Fruit fly (Drosophila melanogaster) whole organism, embryonic: Measurements from ENCODE around the gene Ask1.

ENCODE experiments used
- Atf3 ChIP-seq: fragments of 200-800 bp; sonication (Bioruptor generic); optimal IDR thresholded peaks from 3 replicates; lab custom pipeline; 2016; ENCODE audit warnings: missing biosample characterization, missing genetic modification characterization
- CG10654 ChIP-seq: fragments of 200-800 bp; sonication (Bioruptor generic); optimal IDR thresholded peaks from 2 replicates; lab custom pipeline; 2016; ENCODE audit warnings: missing biosample characterization, missing genetic modification characterization
- CG11247 ChIP-seq: fragments of 200-800 bp; sonication (Bioruptor generic); IDR thresholded peaks from 2 replicates; pipeline ENCODE4 v1.3.6; 2022; ENCODE audit warnings: missing biosample characterization, missing genetic modification characterization
- CG11398 ChIP-seq: fragments of 200-800 bp; sonication (Bioruptor generic); optimal IDR thresholded peaks from 2 replicates; lab custom pipeline; 2016; ENCODE audit warnings: missing biosample characterization, missing genetic modification characterization
- CG12071 ChIP-seq: fragments of 200-800 bp; sonication (Bioruptor generic); optimal IDR thresholded peaks from 3 replicates; lab custom pipeline; 2018; ENCODE audit warnings: missing biosample characterization, mild to moderate bottlenecking, missing genetic modification characterization
- CG12391 ChIP-seq: fragments of 200-800 bp; sonication (Bioruptor generic); optimal IDR thresholded peaks from 3 replicates; lab custom pipeline; 2018; ENCODE audit warnings: missing biosample characterization, mild to moderate bottlenecking, missing genetic modification characterization, moderate library complexity
- CG14441 ChIP-seq: fragments of 200-800 bp; sonication (Bioruptor generic); IDR thresholded peaks from 2 replicates; pipeline ENCODE4 v1.3.6; 2022; ENCODE audit warnings: missing biosample characterization, missing genetic modification characterization
- CG17361 ChIP-seq: fragments of 200-800 bp; sonication (Bioruptor generic); IDR thresholded peaks from 3 replicates; pipeline ENCODE4 v1.3.6; 2022; ENCODE audit warnings: missing biosample characterization, missing genetic modification characterization
- CG2116 ChIP-seq: fragments of 200-800 bp; sonication (Bioruptor generic); optimal IDR thresholded peaks from 3 replicates; lab custom pipeline; 2018; ENCODE audit warnings: missing biosample characterization, mild to moderate bottlenecking, missing genetic modification characterization
- CG31365 ChIP-seq: fragments of 200-800 bp; sonication (Bioruptor generic); optimal IDR thresholded peaks from 2 replicates; lab custom pipeline; 2018; ENCODE audit warnings: missing biosample characterization, mild to moderate bottlenecking, missing genetic modification characterization
- CG31441 ChIP-seq: fragments of 200-800 bp; sonication (Bioruptor generic); IDR thresholded peaks from 2 replicates; pipeline ENCODE4 v1.3.6; 2022; ENCODE audit warnings: missing biosample characterization, missing genetic modification characterization
- CG32532 ChIP-seq: fragments of 200-800 bp; sonication (Bioruptor generic); IDR thresholded peaks from 2 replicates; pipeline ENCODE4 v1.3.6; 2022; ENCODE audit warnings: missing biosample characterization, missing genetic modification characterization
- CG3995 ChIP-seq: fragments of 200-800 bp; sonication (Bioruptor generic); optimal IDR thresholded peaks from 3 replicates; lab custom pipeline; 2016; ENCODE audit warnings: missing biosample characterization, missing genetic modification characterization
- CG5245 ChIP-seq: fragments of 200-800 bp; sonication (Bioruptor generic); optimal IDR thresholded peaks from 3 replicates; lab custom pipeline; 2016; ENCODE audit warnings: missing biosample characterization, missing genetic modification characterization
- CG6272 ChIP-seq: fragments of 200-800 bp; sonication (Bioruptor generic); IDR thresholded peaks from 2 replicates; pipeline ENCODE4 v1.3.6; 2022; ENCODE audit warnings: missing biosample characterization, missing genetic modification characterization
- CG9932 ChIP-seq: fragments of 200-800 bp; sonication (Bioruptor generic); IDR thresholded peaks from 2 replicates; pipeline ENCODE4 v1.3.6; 2022; ENCODE audit warnings: missing biosample characterization, missing genetic modification characterization
- D ChIP-seq, 2 experiments: fragments of 200-800 bp in 1 of 2; fragments of >200 bp in 1 of 2; sonication (Bioruptor generic) in 1 of 2; optimal IDR thresholded peaks; 2 replicates in 1 of 2; 3 replicates in 1 of 2; lab custom pipeline; 2017; ENCODE audit warnings: mild to moderate bottlenecking in 1 of 2, missing biosample characterization in 1 of 2, missing genetic modification characterization in 1 of 2, missing genetic modification reagents in 1 of 2
- ERR ChIP-seq: fragments of 200-800 bp; sonication (Bioruptor generic); optimal IDR thresholded peaks from 2 replicates; lab custom pipeline; 2016; ENCODE audit warnings: missing biosample characterization, missing genetic modification characterization
- Fer3 ChIP-seq: fragments of 200-800 bp; sonication (Bioruptor generic); optimal IDR thresholded peaks from 2 replicates; lab custom pipeline; 2018; ENCODE audit warnings: missing biosample characterization, mild to moderate bottlenecking, missing genetic modification characterization, moderate library complexity
- H2.0 ChIP-seq: fragments of 200-800 bp; sonication (Bioruptor generic); IDR thresholded peaks from 2 replicates; pipeline ENCODE4 v1.3.6; 2022; ENCODE audit warnings: missing biosample characterization, missing genetic modification characterization
- HmgZ ChIP-seq: fragments of 200-800 bp; sonication (Bioruptor generic); optimal IDR thresholded peaks from 2 replicates; lab custom pipeline; 2018; ENCODE audit warnings: missing biosample characterization, mild to moderate bottlenecking, missing genetic modification characterization
- Hr39 ChIP-seq: fragments of >200 bp; optimal IDR thresholded peaks from 2 replicates; lab custom pipeline; 2017
- Hr51 ChIP-seq, 2 experiments: fragments of 200-800 bp; sonication (Bioruptor generic); optimal IDR thresholded peaks; 2 replicates in 1 of 2; 3 replicates in 1 of 2; lab custom pipeline; 2016 to 2018; ENCODE audit warnings: missing biosample characterization in 2 of 2, missing genetic modification characterization in 2 of 2, mild to moderate bottlenecking in 1 of 2, moderate library complexity in 1 of 2
- Hr78 ChIP-seq, 2 experiments: fragments of 200-800 bp in 1 of 2; fragments of >200 bp in 1 of 2; sonication (Bioruptor generic) in 1 of 2; optimal IDR thresholded peaks; 2 replicates each; lab custom pipeline; 2017 to 2019; ENCODE audit warnings: missing biosample characterization in 2 of 2, missing genetic modification characterization in 2 of 2, mild to moderate bottlenecking in 1 of 2, moderate library complexity in 1 of 2
- Max ChIP-seq: fragments of 200-800 bp; sonication (Bioruptor generic); optimal IDR thresholded peaks from 2 replicates; lab custom pipeline; 2016; ENCODE audit warnings: missing biosample characterization, mild to moderate bottlenecking, missing genetic modification characterization
- Myb ChIP-seq: fragments of 200-800 bp; sonication (Bioruptor generic); optimal IDR thresholded peaks from 2 replicates; lab custom pipeline; 2016; ENCODE audit warnings: missing biosample characterization, missing genetic modification characterization
- Nf-YC ChIP-seq: fragments of 200-800 bp; optimal IDR thresholded peaks from 3 replicates; lab custom pipeline; 2019; ENCODE audit warnings: missing biosample characterization, mild to moderate bottlenecking, missing genetic modification characterization, moderate library complexity
- Opbp ChIP-seq: fragments of 200-800 bp; sonication (Bioruptor generic); IDR thresholded peaks from 3 replicates; pipeline ENCODE4 v1.3.6; 2022; ENCODE audit warnings: missing biosample characterization, missing genetic modification characterization; ENCODE audit not compliant: partially characterized antibody
- Ptx1 ChIP-seq: fragments of 200-800 bp; sonication (Bioruptor generic); IDR thresholded peaks from 2 replicates; pipeline ENCODE4 v1.3.6; 2022; ENCODE audit warnings: missing biosample characterization, missing genetic modification characterization
- Rx ChIP-seq: fragments of 200-800 bp; sonication (Bioruptor generic); IDR thresholded peaks from 2 replicates; pipeline ENCODE4 v1.3.6; 2022; ENCODE audit warnings: missing biosample characterization, missing genetic modification characterization
- Side ChIP-seq: fragments of 200-800 bp; sonication (Bioruptor generic); optimal IDR thresholded peaks from 2 replicates; lab custom pipeline; 2016; ENCODE audit warnings: missing biosample characterization, missing genetic modification characterization
- Sin3A ChIP-seq: fragments of >200 bp; optimal IDR thresholded peaks from 2 replicates; lab custom pipeline; 2018
- Stat92E ChIP-seq, 3 experiments: fragments of >200 bp in 2 of 3; fragments of 200-800 bp in 1 of 3; sonication (Bioruptor generic) in 1 of 3; optimal IDR thresholded peaks; 2 replicates each; lab custom pipeline; 2017 to 2019; ENCODE audit warnings: missing biosample characterization in 3 of 3, missing genetic modification characterization in 3 of 3, mild to moderate bottlenecking in 1 of 3, moderate library complexity in 1 of 3
- bbx ChIP-seq: fragments of 200-800 bp; sonication (Bioruptor generic); IDR thresholded peaks from 2 replicates; pipeline ENCODE4 v1.3.6; 2022; ENCODE audit warnings: missing biosample characterization, missing genetic modification characterization; ENCODE audit not compliant: partially characterized antibody
- br ChIP-seq: fragments of >200 bp; optimal IDR thresholded peaks from 2 replicates; lab custom pipeline; 2017
- btn ChIP-seq: fragments of 200-800 bp; sonication (Bioruptor generic); optimal IDR thresholded peaks from 2 replicates; lab custom pipeline; 2016; ENCODE audit warnings: missing biosample characterization, missing genetic modification characterization
- cad ChIP-seq: fragments of >200 bp; optimal IDR thresholded peaks from 2 replicates; lab custom pipeline; 2017; ENCODE audit warnings: missing biosample characterization, missing genetic modification characterization
- gem ChIP-seq: fragments of 200-800 bp; sonication (Bioruptor generic); optimal IDR thresholded peaks from 2 replicates; lab custom pipeline; 2019; ENCODE audit warnings: missing biosample characterization, mild to moderate bottlenecking, missing genetic modification characterization, moderate library complexity
- her ChIP-seq: fragments of 200-800 bp; sonication (Bioruptor generic); optimal IDR thresholded peaks from 2 replicates; lab custom pipeline; 2016; ENCODE audit warnings: missing biosample characterization, missing genetic modification characterization
- oc ChIP-seq: fragments of 200-800 bp; sonication (Bioruptor generic); optimal IDR thresholded peaks from 2 replicates; lab custom pipeline; 2018; ENCODE audit warnings: missing biosample characterization, mild to moderate bottlenecking, missing genetic modification characterization, moderate library complexity
- odd ChIP-seq: fragments of 200-800 bp; sonication (Bioruptor generic); optimal IDR thresholded peaks from 2 replicates; lab custom pipeline; 2017; ENCODE audit warnings: missing biosample characterization, mild to moderate bottlenecking, missing genetic modification characterization
- org-1 ChIP-seq: fragments of 200-800 bp; sonication (Bioruptor generic); optimal IDR thresholded peaks from 2 replicates; lab custom pipeline; 2017; ENCODE audit warnings: missing biosample characterization, missing genetic modification characterization
- pita ChIP-seq: fragments of 200-800 bp; sonication (Bioruptor generic); optimal IDR thresholded peaks from 2 replicates; lab custom pipeline; 2017; ENCODE audit warnings: missing biosample characterization, mild to moderate bottlenecking, missing genetic modification characterization
- psq ChIP-seq: fragments of 200-800 bp; sonication (Bioruptor generic); optimal IDR thresholded peaks from 2 replicates; lab custom pipeline; 2017; ENCODE audit warnings: missing biosample characterization, missing genetic modification characterization
- sens-2 ChIP-seq: fragments of 200-800 bp; sonication (Bioruptor generic); IDR thresholded peaks from 2 replicates; pipeline ENCODE4 v1.3.6; 2022; ENCODE audit warnings: missing biosample characterization, missing genetic modification characterization
- tgo ChIP-seq: fragments of 200-800 bp; sonication (Bioruptor generic); IDR thresholded peaks from 3 replicates; pipeline ENCODE4 v1.3.6; 2022; ENCODE audit warnings: missing biosample characterization, missing genetic modification characterization
- unpg ChIP-seq: fragments of 200-800 bp; sonication (Bioruptor generic); optimal IDR thresholded peaks from 3 replicates; lab custom pipeline; 2018; ENCODE audit warnings: missing biosample characterization, mild to moderate bottlenecking, missing genetic modification characterization, moderate library complexity
- usp ChIP-seq: fragments of >200 bp; optimal IDR thresholded peaks from 2 replicates; lab custom pipeline; 2017; ENCODE audit warnings: missing biosample characterization, missing genetic modification characterization
- wdn ChIP-seq: fragments of 200-800 bp; sonication (Bioruptor generic); IDR thresholded peaks from 2 replicates; pipeline ENCODE4 v1.3.6; 2022; ENCODE audit warnings: missing biosample characterization, missing genetic modification characterization
- zen ChIP-seq: fragments of 200-800 bp; sonication (Bioruptor generic); optimal IDR thresholded peaks from 3 replicates; lab custom pipeline; 2018; ENCODE audit warnings: missing biosample characterization, mild to moderate bottlenecking, missing genetic modification characterization, moderate library complexity

Ask1 gene

DNA sequence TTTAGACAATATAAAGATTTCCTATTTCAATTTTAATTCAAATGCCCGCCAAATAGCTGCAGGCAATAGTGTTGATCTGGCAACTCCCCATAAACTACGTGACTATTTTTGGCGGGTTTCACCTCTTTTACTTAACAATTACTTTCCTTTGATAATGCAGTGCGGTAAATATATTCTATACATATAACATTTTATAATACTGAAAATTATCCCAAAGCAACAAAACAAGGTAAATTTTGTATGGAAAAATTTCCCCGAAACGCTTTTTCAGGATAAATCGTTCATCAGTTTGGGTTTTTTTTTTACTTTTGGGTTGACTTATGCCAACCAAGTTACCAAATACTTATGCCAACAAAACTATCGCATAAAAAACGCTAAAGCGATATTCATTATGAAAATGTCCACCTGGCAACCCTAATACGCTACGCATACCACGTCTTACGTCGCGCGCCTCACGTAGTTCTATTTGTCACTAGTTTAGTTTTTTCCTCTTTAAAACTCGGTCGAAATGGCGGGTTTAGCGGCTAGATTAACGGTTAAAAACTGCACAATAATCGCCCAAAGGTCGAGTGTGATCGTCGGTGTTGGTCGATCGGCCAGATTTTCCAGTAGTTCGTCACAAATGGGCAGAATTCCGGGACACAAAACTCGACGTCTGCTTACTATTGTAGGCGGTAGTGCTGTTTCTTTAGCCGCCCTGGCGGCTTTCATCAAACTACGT, 32.5 kb upstream of the Ask1 start, which contains the start of gene MICU3 (continued):
- peak; percentile 52 for TF ChIP-seq Atf3
- peak; percentile 42; the same call in 1 of the 2 replicates for TF ChIP-seq bbx (GFP tag; lab: Robert Waterston, UW)
- no peak for TF ChIP-seq usp (GFP tag; lab: Kevin White, UChicago)
- peak; percentile 53; the same call in 2 of the 3 replicates for TF ChIP-seq tgo
- TF ChIP-seq CG32532 (GFP tag; lab: Robert Waterston, UW) = peak; percentile 73
- TF ChIP-seq Hr78 (GFP tag; optimal IDR thresholded peaks at IDR 0.05; lab: Kevin White, UChicago) = no peak
- peak; percentile 58 for TF ChIP-seq zen (tag; lab: Kevin White, UChicago)
- TF ChIP-seq psq = peak; percentile 9
- TF ChIP-seq CG11398 (GFP tag; lab: Kevin White, UChicago) = no peak
- peak; percentile 87 for TF ChIP-seq CG3995 (GFP tag; lab: Kevin White, UChicago)
- TF ChIP-seq D (optimal IDR thresholded peaks at IDR 0.05; lab: Kevin White, UChicago) = no peak
- peak; percentile 13 for TF ChIP-seq D (GFP tag; optimal IDR thresholded peaks at IDR 0.05; lab: Kevin White, UChicago)
- TF ChIP-seq her = peak; percentile 9
- TF ChIP-seq CG6272 (GFP tag; lab: Robert Waterston, UW) = peak; percentile 47
- no peak for TF ChIP-seq btn (GFP tag; lab: Kevin White, UChicago)
- TF ChIP-seq CG14441 = peak; percentile 65
- no peak for TF ChIP-seq CG31365 (tag; lab: Kevin White, UChicago)
- TF ChIP-seq Opbp (GFP tag; lab: Robert Waterston, UW) = peak; percentile 56; the same call in 1 of the 3 replicates
- peak; percentile 10 for TF ChIP-seq Side
- TF ChIP-seq CG17361 (GFP tag; lab: Robert Waterston, UW) = peak; percentile 73; the same call in 2 of the 3 replicates
- TF ChIP-seq Max (GFP tag; lab: Kevin White, UChicago) = peak; percentile 41
- TF ChIP-seq Ptx1 (GFP tag; lab: Robert Waterston, UW) = peak; percentile 66
- no peak for TF ChIP-seq org-1 (GFP tag; lab: Kevin White, UChicago)
- peak; percentile 44; the same call in 1 of the 2 replicates for TF ChIP-seq CG11247 (GFP tag; lab: Robert Waterston, UW)
- peak; percentile 54 for TF ChIP-seq CG5245 (GFP tag; lab: Kevin White, UChicago)
- no peak for TF ChIP-seq cad (GFP tag; lab: Kevin White, UChicago)
- TF ChIP-seq CG31441 (GFP tag; lab: Robert Waterston, UW) = peak; percentile 65
- TF ChIP-seq unpg (GFP tag; lab: Kevin White, UChicago) = peak; percentile 49
- no peak for TF ChIP-seq pita (GFP tag; lab: Kevin White, UChicago)
- TF ChIP-seq ERR = no peak
- TF ChIP-seq wdn (GFP tag; lab: Robert Waterston, UW) = no peak
- TF ChIP-seq Sin3A = peak; percentile 52
- no peak for TF ChIP-seq Stat92E (GFP tag; optimal IDR thresholded peaks at IDR 0.05; lab: Kevin White, UChicago)
- TF ChIP-seq CG2116 (GFP tag; lab: Kevin White, UChicago) = peak; percentile 53
- peak; percentile 52 for TF ChIP-seq CG10654 (GFP tag; lab: Kevin White, UChicago)
- TF ChIP-seq H2.0 (GFP tag; lab: Robert Waterston, UW) = peak; percentile 53; the same call in 1 of the 2 replicates
- TF ChIP-seq sens-2 (GFP tag; lab: Robert Waterston, UW) = no peak
- peak; percentile 3 for TF ChIP-seq Nf-YC (tag; lab: Kevin White, UChicago)
- no peak for TF ChIP-seq Hr39 (lab: Kevin White, UChicago)
- TF ChIP-seq oc (tag; lab: Kevin White, UChicago) = no peak
- peak; percentile 50 for TF ChIP-seq HmgZ
- TF ChIP-seq Rx (GFP tag; lab: Robert Waterston, UW) = peak; percentile 43; the same call in 1 of the 2 replicates
- TF ChIP-seq odd (GFP tag; lab: Kevin White, UChicago) = no peak
- no peak for TF ChIP-seq CG12071 (GFP tag; lab: Kevin White, UChicago)
- TF ChIP-seq Myb (GFP tag; lab: Kevin White, UChicago) = peak; percentile 46
- TF ChIP-seq br = no peak
- TF ChIP-seq Hr51 (GFP tag; optimal IDR thresholded peaks at IDR 0.05; lab: Kevin White, UChicago) = peak in 1 of 2 experiments; percentile 77
- TF ChIP-seq CG12391 (tag; lab: Kevin White, UChicago) = peak; percentile 70
- TF ChIP-seq Fer3 (tag; lab: Kevin White, UChicago) = peak; percentile 58
- TF ChIP-seq gem (tag; lab: Kevin White, UChicago) = peak; percentile 77
- peak; percentile 86 for TF ChIP-seq CG9932 (GFP tag; lab: Robert Waterston, UW)
